Worm (Caenorhabditis elegans): ENCODE data around the gene bus-8A.

bus-8A gene

DNA sequence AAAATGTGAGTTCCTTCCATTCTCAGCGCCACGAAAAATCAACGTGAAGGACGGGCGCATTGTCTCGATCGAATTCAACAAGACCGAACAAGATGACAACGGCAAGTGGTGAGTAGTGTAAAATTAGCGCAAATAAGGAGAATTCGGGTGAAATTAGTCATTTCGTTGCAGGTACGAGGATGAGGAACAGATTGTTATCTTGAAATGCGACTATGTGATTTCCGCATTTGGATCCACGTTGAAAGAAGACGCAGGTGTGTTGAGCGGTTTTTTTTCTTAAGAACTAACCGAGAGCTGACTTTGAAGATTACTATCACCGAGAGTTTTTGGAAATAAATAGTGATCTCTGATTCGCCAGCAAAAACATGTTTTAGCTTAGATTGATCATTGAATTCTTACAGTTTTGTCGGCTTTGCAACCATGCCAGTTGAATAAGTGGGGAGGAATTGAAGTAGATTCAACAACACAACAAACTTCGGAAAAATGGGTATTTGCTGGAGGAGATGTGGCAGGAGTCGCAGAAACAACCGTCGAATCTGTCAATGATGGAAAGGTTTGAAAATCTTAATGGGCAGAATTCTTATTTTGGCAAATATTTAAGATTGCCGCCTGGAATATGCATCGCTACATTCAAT is 22.5 kb upstream of the bus-8A start:
- TF ChIP-seq ceh-82 (tag; optimal IDR thresholded peaks at IDR 0.05): no peak
- TF ChIP-seq blmp-1 (tag; optimal IDR thresholded peaks at IDR 0.05; ENCODE audit: insufficient read depth): peak; percentile 4

ce11 chrX:5475164-5475576 is 17.5 kb upstream of the bus-8A start:
- TF ChIP-seq snpc-4 (tag; optimal IDR thresholded peaks at IDR 0.05) (peak; percentile 32), nhr-25 (tag; optimal IDR thresholded peaks at IDR 0.05) (peak; percentile 87), sma-9 (GFP tag; optimal IDR thresholded peaks at IDR 0.05) (peak; percentile 86), sma-9 (tag; optimal IDR thresholded peaks at IDR 0.05) (no peak), R02D3.7 (tag; optimal IDR thresholded peaks at IDR 0.05) (no peak), ZK546.5 (tag; optimal IDR thresholded peaks at IDR 0.05) (no peak), nhr-21 (tag; optimal IDR thresholded peaks at IDR 0.05) (peak; percentile 66), unc-62 (GFP tag; optimal IDR thresholded peaks at IDR 0.05) (no peak), gmeb-1 (tag; optimal IDR thresholded peaks at IDR 0.05) (peak; percentile 33), ceh-82 (tag; optimal IDR thresholded peaks at IDR 0.05) (no peak), mbf-1 (tag; optimal IDR thresholded peaks at IDR 0.05) (no peak), elt-3 (tag; optimal IDR thresholded peaks at IDR 0.05) (no peak), nhr-11 (tag; optimal IDR thresholded peaks at IDR 0.05) (no peak), crh-2 (tag; optimal IDR thresholded peaks at IDR 0.05) (peak; percentile 80), lin-11 (tag; optimal IDR thresholded peaks at IDR 0.05) (peak; percentile 20), nhr-6 (tag; optimal IDR thresholded peaks at IDR 0.05) (peak; percentile 70), nhr-10 (tag; optimal IDR thresholded peaks at IDR 0.05) (no peak), egl-27 (tag; optimal IDR thresholded peaks at IDR 0.05) (peak; percentile 58), aly-2 (tag; optimal IDR thresholded peaks at IDR 0.05) (no peak), lin-13 (GFP tag; optimal IDR thresholded peaks at IDR 0.05) (peak; percentile 25), ceh-16 (tag; optimal IDR thresholded peaks at IDR 0.05) (peak; percentile 82), fos-1 (tag; optimal IDR thresholded peaks at IDR 0.05) (peak; percentile 85), peb-1 (tag; optimal IDR thresholded peaks at IDR 0.05) (peak; percentile 69), ztf-1 (GFP tag; conservative IDR thresholded peaks at IDR 0.05) (no peak), elt-1 (tag; optimal IDR thresholded peaks at IDR 0.05) (no peak), lin-39 (tag; optimal IDR thresholded peaks at IDR 0.05) (no peak), ama-1 (optimal IDR thresholded peaks at IDR 0.05) (no peak), ztf-11 (tag; optimal IDR thresholded peaks at IDR 0.05) (no peak), skn-1 (tag; optimal IDR thresholded peaks at IDR 0.05) (no peak), nhr-237 (tag; optimal IDR thresholded peaks at IDR 0.05) (no peak), blmp-1 (tag; optimal IDR thresholded peaks at IDR 0.05; ENCODE audit: insufficient read depth) (peak; percentile 81), unc-55 (GFP tag; optimal IDR thresholded peaks at IDR 0.05) (no peak), C34F6.9 (tag; optimal IDR thresholded peaks at IDR 0.05) (peak; percentile 62), F13H6.1 (tag; optimal IDR thresholded peaks at IDR 0.05) (peak; percentile 84), nhr-77 (tag; optimal IDR thresholded peaks at IDR 0.05) (no peak), dmd-4 (tag; optimal IDR thresholded peaks at IDR 0.05) (no peak), sma-3 (GFP tag; optimal IDR thresholded peaks at IDR 0.05) (peak; percentile 85), nhr-12 (tag; optimal IDR thresholded peaks at IDR 0.05) (no peak), Y55F3AM.14 (GFP tag; optimal IDR thresholded peaks at IDR 0.05) (peak; percentile 10), mab-5 (tag; optimal IDR thresholded peaks at IDR 0.05) (no peak), lsy-2 (tag; optimal IDR thresholded peaks at IDR 0.05) (peak in 1 of 2 experiments; percentile 51), zag-1 (tag; optimal IDR thresholded peaks at IDR 0.05) (no peak), sem-4 (tag; optimal IDR thresholded peaks at IDR 0.05) (peak; percentile 42), nhr-23 (tag; optimal IDR thresholded peaks at IDR 0.05) (no peak), nhr-129 (tag; optimal IDR thresholded peaks at IDR 0.05) (peak; percentile 96), alr-1 (tag; optimal IDR thresholded peaks at IDR 0.05) (no peak), unc-39 (tag; optimal IDR thresholded peaks at IDR 0.05) (no peak), ztf-4 (tag; optimal IDR thresholded peaks at IDR 0.05) (no peak), mdl-1 (tag; optimal IDR thresholded peaks at IDR 0.05) (peak in 1 of 2 experiments; percentile 24)
